Worm (Caenorhabditis elegans): ENCODE data around the gene mcm-7.

DNA sequence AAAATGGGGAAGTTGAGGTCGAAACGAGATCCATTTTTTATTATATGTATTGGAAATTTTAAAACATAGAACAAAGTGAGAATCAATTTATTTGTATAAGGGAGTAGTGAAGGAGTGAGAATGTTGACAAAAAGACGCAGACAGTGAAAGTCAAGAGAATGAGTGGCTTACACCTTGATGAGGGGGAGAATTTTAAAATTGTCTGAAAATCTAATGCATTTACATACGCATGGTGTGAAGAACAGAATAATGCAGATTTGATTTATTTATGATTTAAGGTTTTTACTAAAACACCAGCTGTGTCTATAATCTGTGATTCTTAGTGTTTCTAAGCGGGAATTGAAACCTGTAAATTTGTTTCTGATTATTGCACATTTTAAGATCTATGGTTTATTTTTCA, 21.6 kb upstream of the mcm-7 start, which contains the start of gene nhr-125:
- no peak for TF ChIP-seq lir-3 (tag; optimal IDR thresholded peaks at IDR 0.05)
- no peak for TF ChIP-seq zag-1 (tag; optimal IDR thresholded peaks at IDR 0.05)
- TF ChIP-seq fos-1 (tag; optimal IDR thresholded peaks at IDR 0.05), result no peak
- no peak for TF ChIP-seq lin-13 (GFP tag; optimal IDR thresholded peaks at IDR 0.05)
- TF ChIP-seq mdt-29 (GFP tag; IDR thresholded peaks at IDR 0.05), result no peak
- no peak for TF ChIP-seq cey-2 (tag; optimal IDR thresholded peaks at IDR 0.05; ENCODE audit: borderline replicate concordance, insufficient read depth)
- no peak for TF ChIP-seq unc-62 (GFP tag; optimal IDR thresholded peaks at IDR 0.05 in 1 of 2)
- no peak for TF ChIP-seq unc-62 (tag; optimal IDR thresholded peaks at IDR 0.05)
- TF ChIP-seq unc-39 (tag; optimal IDR thresholded peaks at IDR 0.05), result no peak
- no peak for TF ChIP-seq mdl-1 (tag; optimal IDR thresholded peaks at IDR 0.05)
- TF ChIP-seq aly-2 (tag; optimal IDR thresholded peaks at IDR 0.05), result no peak
- no peak for TF ChIP-seq lsy-2 (tag; optimal IDR thresholded peaks at IDR 0.05)
- no peak for TF ChIP-seq nhr-10 (tag; optimal IDR thresholded peaks at IDR 0.05)
